Fruit fly (Drosophila melanogaster): ENCODE measurements around the gene InR.

DNA sequence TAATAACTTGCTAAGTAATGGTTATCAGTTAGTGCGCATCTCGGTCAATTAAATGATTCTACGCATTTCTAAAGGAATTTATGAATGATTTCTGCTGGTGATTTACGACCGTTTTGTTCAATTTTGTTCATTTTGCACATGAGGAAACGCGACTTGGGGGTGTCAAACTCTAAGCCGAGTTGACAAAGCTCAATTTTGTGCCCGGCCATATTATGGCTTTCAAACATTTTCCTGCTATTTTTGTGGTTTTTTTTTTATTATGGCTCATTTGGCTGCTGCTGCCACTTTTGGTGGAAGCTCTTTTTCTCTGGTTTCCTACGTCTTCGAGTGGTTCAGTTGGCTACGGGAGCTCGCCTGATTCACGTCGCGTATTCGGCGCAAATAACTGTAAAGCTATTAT, 45.0 kb upstream of the InR start, which contains the start of gene Jhbp16:
- TF ChIP-seq fd96Ca (GFP tag; IDR thresholded peaks at IDR 0.05): no peak
- no peak for TF ChIP-seq CG8159 (tag; optimal IDR thresholded peaks at IDR 0.05)
- TF ChIP-seq CG15710 (tag; optimal IDR thresholded peaks at IDR 0.05): no peak
- no peak for TF ChIP-seq Ets98B (GFP tag; IDR thresholded peaks at IDR 0.05)
- TF ChIP-seq Pif1B (GFP tag; optimal IDR thresholded peaks at IDR 0.05): no peak
- TF ChIP-seq CG4496 (GFP tag; IDR thresholded peaks at IDR 0.05): 0 out of 3 replicates have a peak, but pooled peaks have one; percentile 50
- TF ChIP-seq EcR (GFP tag; optimal IDR thresholded peaks at IDR 0.05): no peak
- no peak for TF ChIP-seq CG14655 (GFP tag; optimal IDR thresholded peaks at IDR 0.05)
- no peak for TF ChIP-seq Snoo (tag; optimal IDR thresholded peaks at IDR 0.05)

Data from whole organism, pupa.